Worm (Caenorhabditis elegans) whole organism, young adult: ENCODE data around the gene srh-55.
A peak's percentile ranks its signal among the peaks of the same experiment; 100 is the strongest.

Experiments
- F55B11.4 ChIP-seq: sonication (generic microtip); optimal IDR thresholded peaks from 2 replicates; lab custom pipeline; 2016; ENCODE audit warnings: missing compliant biosample characterization, missing genetic modification characterization, borderline replicate concordance; ENCODE audit not compliant: insufficient read depth
- K11D2.4 ChIP-seq: fragments of 200-800 bp; sonication (Bioruptor generic); IDR thresholded peaks from 2 replicates; pipeline ENCODE4 v1.3.6; 2022; ENCODE audit warnings: missing genetic modification reagents, missing genetic modification characterization, missing compliant biosample characterization
- Y53F4B.3 ChIP-seq: fragments of 200-800 bp; sonication (Bioruptor generic); IDR thresholded peaks from 2 replicates; pipeline ENCODE4 v1.3.6; 2022; ENCODE audit warnings: missing genetic modification reagents, missing genetic modification characterization, missing compliant biosample characterization
- Y53G8AR.9 ChIP-seq: fragments of 200-800 bp; sonication (Bioruptor generic); conservative IDR thresholded peaks from 2 replicates; pipeline ENCODE4 v1.3.6; 2022; ENCODE audit warnings: missing genetic modification reagents, missing genetic modification characterization, missing compliant biosample characterization
- Y56A3A.18 ChIP-seq: fragments of 200-800 bp; sonication (Bioruptor generic); IDR thresholded peaks from 2 replicates; pipeline ENCODE4 v1.3.6; 2022; ENCODE audit warnings: missing genetic modification reagents, missing genetic modification characterization, missing compliant biosample characterization
- Y79H2A.3 ChIP-seq: fragments of 200-800 bp; sonication (Bioruptor generic); conservative IDR thresholded peaks from 2 replicates; pipeline ENCODE4 v1.3.6; 2022; ENCODE audit warnings: missing genetic modification reagents, missing genetic modification characterization, missing compliant biosample characterization
- Y95B8A.8 ChIP-seq: fragments of 200-800 bp; sonication (Bioruptor generic); IDR thresholded peaks from 2 replicates; pipeline ENCODE4 v1.3.6; 2022; ENCODE audit warnings: missing genetic modification reagents, missing genetic modification characterization, missing compliant biosample characterization
- bed-2 ChIP-seq: fragments of 200-800 bp; sonication (Bioruptor generic); IDR thresholded peaks from 2 replicates; pipeline ENCODE4 v1.3.6; 2022; ENCODE audit warnings: missing genetic modification reagents, missing genetic modification characterization, missing compliant biosample characterization
- ccch-3 ChIP-seq: fragments of 200-800 bp; sonication (Bioruptor generic); optimal IDR thresholded peaks from 2 replicates; lab custom pipeline; 2018; ENCODE audit warnings: mild to moderate bottlenecking, missing genetic modification characterization, missing compliant biosample characterization
- ceh-27 ChIP-seq: fragments of 200-800 bp; sonication (Bioruptor generic); optimal IDR thresholded peaks from 2 replicates; lab custom pipeline; 2018; ENCODE audit warnings: mild to moderate bottlenecking, missing genetic modification characterization, moderate library complexity, missing compliant biosample characterization
- ceh-58 ChIP-seq: fragments of 200-800 bp; sonication (Bioruptor generic); IDR thresholded peaks from 2 replicates; pipeline ENCODE4 v1.3.6; 2022; ENCODE audit warnings: missing genetic modification characterization, missing compliant biosample characterization
- ceh-91 ChIP-seq: fragments of 200-800 bp; sonication (Bioruptor generic); IDR thresholded peaks from 2 replicates; pipeline ENCODE4 v1.3.6; 2022; ENCODE audit warnings: missing genetic modification reagents, missing genetic modification characterization, missing compliant biosample characterization
- ets-4 ChIP-seq: fragments of 200-800 bp; sonication (Bioruptor generic); optimal IDR thresholded peaks from 2 replicates; lab custom pipeline; 2018; ENCODE audit warnings: mild to moderate bottlenecking, missing genetic modification characterization, missing compliant biosample characterization
- gei-17 ChIP-seq: fragments of 200-800 bp; sonication (Bioruptor generic); optimal IDR thresholded peaks from 2 replicates; lab custom pipeline; 2018; ENCODE audit warnings: mild to moderate bottlenecking, missing genetic modification characterization, missing compliant biosample characterization
- hlh-12 ChIP-seq: sonication (generic microtip); optimal IDR thresholded peaks from 2 replicates; lab custom pipeline; 2016; ENCODE audit warnings: missing genetic modification characterization, missing compliant biosample characterization
- hmg-20 ChIP-seq: fragments of 200-800 bp; sonication (Bioruptor generic); IDR thresholded peaks from 2 replicates; pipeline ENCODE4 v1.3.6; 2022; ENCODE audit warnings: missing genetic modification reagents, missing genetic modification characterization, missing compliant biosample characterization
- let-526 ChIP-seq: fragments of 200-800 bp; sonication (Bioruptor generic); IDR thresholded peaks from 2 replicates; pipeline ENCODE4 v1.3.6; 2022; ENCODE audit warnings: missing genetic modification reagents, missing genetic modification characterization, missing compliant biosample characterization
- lin-35 ChIP-seq, 3 experiments: fragments of 150-350 bp in 2 of 3; sonication (generic microtip) in 1 of 3; optimal IDR thresholded peaks; 2 replicates each; lab custom pipeline; 2014 to 2018; ENCODE audit warnings: missing biosample characterization in 3 of 3, missing genetic modification characterization in 3 of 3, missing genetic modification reagents in 3 of 3
- lir-1 ChIP-seq: fragments of 200-800 bp; sonication (Bioruptor generic); conservative IDR thresholded peaks from 2 replicates; pipeline ENCODE4 v1.3.6; 2022; ENCODE audit warnings: missing genetic modification reagents, missing genetic modification characterization, missing compliant biosample characterization
- lsl-1 ChIP-seq: fragments of 200-800 bp; sonication (Bioruptor generic); optimal IDR thresholded peaks from 2 replicates; lab custom pipeline; 2018; ENCODE audit warnings: mild to moderate bottlenecking, missing genetic modification characterization, moderate library complexity, missing compliant biosample characterization
- lsy-27 ChIP-seq: sonication (generic microtip); optimal IDR thresholded peaks from 2 replicates; lab custom pipeline; 2017; ENCODE audit warnings: missing genetic modification characterization, mild to moderate bottlenecking, missing compliant biosample characterization, antibody characterized with exemption, missing genotype, borderline replicate concordance; ENCODE audit not compliant: insufficient read depth
- madf-3 ChIP-seq: fragments of 200-800 bp; sonication (Bioruptor generic); IDR thresholded peaks from 2 replicates; pipeline ENCODE4 v1.3.6; 2022; ENCODE audit warnings: missing genetic modification reagents, missing genetic modification characterization, missing compliant biosample characterization
- mxl-1 ChIP-seq: sonication (generic microtip); optimal IDR thresholded peaks from 2 replicates; lab custom pipeline; 2016; ENCODE audit warnings: missing genetic modification characterization, missing compliant biosample characterization
- nfya-2 ChIP-seq: fragments of 200-800 bp; sonication (Bioruptor generic); IDR thresholded peaks from 2 replicates; pipeline ENCODE4 v1.3.6; 2022; ENCODE audit warnings: missing genetic modification reagents, missing genetic modification characterization, missing compliant biosample characterization
- nhr-80 ChIP-seq: sonication (generic microtip); optimal IDR thresholded peaks from 2 replicates; lab custom pipeline; 2016; ENCODE audit warnings: missing genetic modification characterization, missing compliant biosample characterization
- rec-8 ChIP-seq, 2 experiments: sonication (generic microtip); optimal IDR thresholded peaks; 2 replicates each; lab custom pipeline; 2016; ENCODE audit warnings: mild to moderate bottlenecking in 2 of 2, missing genetic modification characterization in 2 of 2, missing genetic modification reagents in 2 of 2, missing genotype in 2 of 2, missing biosample characterization in 1 of 2, missing compliant biosample characterization in 1 of 2, moderate library complexity in 1 of 2
- snpc-1.1 ChIP-seq: sonication (generic microtip); optimal IDR thresholded peaks from 2 replicates; lab custom pipeline; 2017; ENCODE audit warnings: missing genetic modification characterization, mild to moderate bottlenecking, missing compliant biosample characterization, antibody characterized with exemption, moderate library complexity, missing genotype, missing genetic modification reagents; ENCODE audit not compliant: insufficient read depth
- snpc-4 ChIP-seq, 5 experiments: fragments of 150-350 bp in 1 of 5; sonication (generic microtip) in 4 of 5; optimal IDR thresholded peaks; 2 replicates each; lab custom pipeline; 2014 to 2018; ENCODE audit warnings: missing genetic modification characterization in 5 of 5, missing biosample characterization in 3 of 5, antibody characterized with exemption in 2 of 5, mild to moderate bottlenecking in 2 of 5, missing compliant biosample characterization in 2 of 5, missing genotype in 2 of 5, moderate library complexity in 2 of 5, missing genetic modification reagents in 1 of 5
- sptf-2 ChIP-seq: fragments of 200-800 bp; sonication (Bioruptor generic); optimal IDR thresholded peaks from 2 replicates; lab custom pipeline; 2018; ENCODE audit warnings: mild to moderate bottlenecking, missing genetic modification characterization, missing compliant biosample characterization
- unc-130 ChIP-seq: sonication (generic microtip); optimal IDR thresholded peaks from 2 replicates; lab custom pipeline; 2016; ENCODE audit warnings: missing genetic modification reagents, missing genetic modification characterization, missing compliant biosample characterization
- xnd-1 ChIP-seq: sonication (generic microtip); optimal IDR thresholded peaks from 2 replicates; lab custom pipeline; 2016; ENCODE audit warnings: missing genotype, missing genetic modification reagents, missing genetic modification characterization, missing compliant biosample characterization
- zfh-2 ChIP-seq: fragments of 200-800 bp; sonication (Bioruptor generic); conservative IDR thresholded peaks from 2 replicates; pipeline ENCODE4 v1.3.6; 2022; ENCODE audit warnings: missing genetic modification reagents, missing genetic modification characterization, missing compliant biosample characterization
- ztf-18 ChIP-seq: sonication (generic microtip); optimal IDR thresholded peaks from 2 replicates; lab custom pipeline; 2016; ENCODE audit warnings: missing genotype, mild to moderate bottlenecking, missing genetic modification characterization, missing compliant biosample characterization
- ztf-25 ChIP-seq: fragments of 200-800 bp; sonication (Bioruptor generic); IDR thresholded peaks from 2 replicates; pipeline ENCODE4 v1.3.6; 2022; ENCODE audit warnings: missing genetic modification reagents, missing genetic modification characterization, missing compliant biosample characterization
- ztf-26 ChIP-seq: sonication (generic microtip); optimal IDR thresholded peaks from 2 replicates; lab custom pipeline; 2017; ENCODE audit warnings: missing genetic modification characterization, missing compliant biosample characterization

srh-55 gene

ce11 chrV:15136772-15137171 lies 16.6 kb upstream of the srh-55 start, which contains the start of gene aipl-1 (continued):
- TF ChIP-seq madf-3 (no peak), lir-1 (GFP tag; lab: Robert Waterston, UW) (no peak), Y56A3A.18 (GFP tag; lab: Robert Waterston, UW) (no peak), snpc-4 (GFP tag; optimal IDR thresholded peaks at IDR 0.05; lab: Kevin White, UChicago) (no peak), snpc-4 (tag; optimal IDR thresholded peaks at IDR 0.05; lab: Kevin White, UChicago) (peak in 3 of 4 experiments; percentile 5 to 66 (median 53)), ceh-58 (no peak), mxl-1 (tag; lab: Kevin White, UChicago) (no peak), lsy-27 (tag; lab: Kevin White, UChicago) (no peak), bed-2 (GFP tag; lab: Robert Waterston, UW) (no peak), ets-4 (GFP tag; lab: Kevin White, UChicago) (no peak), Y79H2A.3 (GFP tag; lab: Robert Waterston, UW) (no peak), let-526 (GFP tag; lab: Robert Waterston, UW) (no peak), Y53F4B.3 (GFP tag; lab: Robert Waterston, UW) (no peak), rec-8 (tag; optimal IDR thresholded peaks at IDR 0.05; lab: Kevin White, UChicago) (no peak), hmg-20 (GFP tag; lab: Robert Waterston, UW) (no peak), ztf-25 (GFP tag; lab: Robert Waterston, UW) (no peak), F55B11.4 (tag; lab: Kevin White, UChicago) (no peak), lin-35 (GFP tag; optimal IDR thresholded peaks at IDR 0.05; lab: Kevin White, UChicago) (peak in 1 of 3 experiments; percentile 53), ccch-3 (no peak), unc-130 (GFP tag; lab: Kevin White, UChicago) (no peak), ztf-26 (tag; lab: Kevin White, UChicago) (no peak), nfya-2 (GFP tag; lab: Robert Waterston, UW) (no peak)

ce11 chrV:15139811-15140210 lies 13.6 kb upstream of the srh-55 start:
- peak; percentile 3 for TF ChIP-seq nhr-80
- TF ChIP-seq snpc-1.1: no peak

- no peak for TF ChIP-seq snpc-1.1
- no peak for TF ChIP-seq mxl-1 (tag; lab: Kevin White, UChicago)
- no peak for TF ChIP-seq zfh-2 (GFP tag; lab: Robert Waterston, UW)
- no peak for TF ChIP-seq xnd-1 (tag; lab: Kevin White, UChicago)
- TF ChIP-seq ztf-18 (tag; lab: Kevin White, UChicago): no peak
- TF ChIP-seq gei-17: no peak
- TF ChIP-seq K11D2.4 (GFP tag; lab: Robert Waterston, UW): no peak
- TF ChIP-seq lsl-1 (GFP tag; lab: Kevin White, UChicago): no peak
- no peak for TF ChIP-seq hlh-12 (tag; lab: Kevin White, UChicago)
These were observed 13.1 kb upstream of the srh-55 start, which contains the start of gene K08F9.3 for ce11 chrV:15140247-15140646. Gene K08F9.3, plus strand, starts transcription at chrV:15140547.

- TF ChIP-seq ceh-91 (no peak), nhr-80 (no peak), ceh-27 (GFP tag; lab: Kevin White, UChicago) (no peak), lir-1 (GFP tag; lab: Robert Waterston, UW) (no peak), sptf-2 (GFP tag; lab: Kevin White, UChicago) (no peak), xnd-1 (tag; lab: Kevin White, UChicago) (no peak), Y53G8AR.9 (GFP tag; lab: Robert Waterston, UW) (no peak), ets-4 (GFP tag; lab: Kevin White, UChicago) (no peak), Y95B8A.8 (GFP tag; lab: Robert Waterston, UW) (no peak), zfh-2 (GFP tag; lab: Robert Waterston, UW) (no peak)
These were observed 10.1 kb upstream of the srh-55 start, which contains the start of gene K08F9.1 for ce11 chrV:15143285-15143684. Gene K08F9.1, minus strand, starts transcription at chrV:15143385.
